Worm (Caenorhabditis elegans) whole organism, L4 larva: ENCODE results near the gene ceh-24.

Source experiments
- ama-1 ChIP-seq: fragments of 150-350 bp; optimal IDR thresholded peaks from 2 replicates; lab custom pipeline; 2014; ENCODE audit warnings: inconsistent platforms, mixed read lengths
- ceh-32 ChIP-seq: sonication (generic microtip); optimal IDR thresholded peaks from 2 replicates; lab custom pipeline; 2016; ENCODE audit warnings: mild to moderate bottlenecking, missing genetic modification characterization, missing compliant biosample characterization; ENCODE audit not compliant: poor library complexity
- cey-2 ChIP-seq: sonication (generic microtip); optimal IDR thresholded peaks from 3 replicates; lab custom pipeline; 2017; ENCODE audit warnings: missing genetic modification characterization, mild to moderate bottlenecking, missing compliant biosample characterization, antibody characterized with exemption, borderline replicate concordance; ENCODE audit not compliant: insufficient read depth
- dpl-1 ChIP-seq: fragments of 150-350 bp; optimal IDR thresholded peaks from 2 replicates; lab custom pipeline; 2014; ENCODE audit warnings: missing biosample characterization, missing genetic modification reagents, missing genetic modification characterization
- nhr-237 ChIP-seq: sonication (generic microtip); optimal IDR thresholded peaks from 2 replicates; lab custom pipeline; 2017; ENCODE audit warnings: missing biosample characterization, missing genetic modification characterization
- skn-1 ChIP-seq: fragments of 150-350 bp; optimal IDR thresholded peaks from 2 replicates; lab custom pipeline; 2014; ENCODE audit warnings: missing biosample characterization, missing genetic modification characterization
- zip-2 ChIP-seq: fragments of 150-350 bp; optimal IDR thresholded peaks from 2 replicates; lab custom pipeline; 2014; ENCODE audit warnings: missing biosample characterization, missing genetic modification characterization

DNA sequence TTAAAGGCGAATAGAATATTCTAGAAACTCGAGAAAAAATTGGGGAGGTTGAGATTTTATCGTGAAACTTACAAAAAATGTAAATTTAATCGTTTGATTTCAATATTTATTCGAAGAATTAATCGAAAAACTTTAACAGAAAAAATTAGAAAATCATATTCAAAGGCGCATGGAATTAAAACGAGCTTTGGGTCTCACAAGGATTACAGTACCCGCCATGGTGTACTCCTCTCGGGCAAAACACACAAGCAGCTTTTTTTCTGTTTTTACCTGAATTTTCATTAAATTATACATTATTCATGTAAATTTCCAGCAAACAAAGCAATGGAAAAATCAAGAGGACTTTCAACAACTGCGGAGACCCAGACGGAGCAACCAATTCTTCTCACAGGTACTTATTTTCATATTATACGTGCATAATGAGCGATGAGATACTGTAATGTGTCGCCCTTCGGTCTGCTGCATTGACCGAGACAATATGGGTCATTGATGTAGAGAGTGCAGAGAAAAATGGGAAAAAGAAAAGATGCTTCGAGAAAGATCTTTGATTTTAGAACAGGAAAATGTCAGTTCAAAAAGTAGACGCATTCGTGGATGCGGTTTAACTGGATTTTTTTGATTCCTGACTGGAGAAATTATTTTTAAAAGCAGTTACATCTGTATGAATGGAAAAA, 25.7 kb upstream of the ceh-24 start, which contains the start of the genes F53C11.4 and F53C11.5:
- TF ChIP-seq cey-2 (no peak), dpl-1 (no peak), ama-1 (peak; percentile 51), skn-1 (no peak), zip-2 (tag; lab: Kevin White, UChicago) (no peak), ceh-32 (no peak), nhr-237 (tag; lab: Kevin White, UChicago) (no peak)
